Worm (Caenorhabditis elegans) whole organism, early embryonic: Measurements from ENCODE around the gene dcaf-1.

Source experiments
- B0310.2 ChIP-seq: sonication (generic microtip); optimal IDR thresholded peaks from 2 replicates; lab custom pipeline; 2016; ENCODE audit warnings: mild to moderate bottlenecking, missing genetic modification characterization, missing compliant biosample characterization
- F13C5.2 ChIP-seq: sonication (generic microtip); optimal IDR thresholded peaks from 2 replicates; lab custom pipeline; 2017; ENCODE audit warnings: mild to moderate bottlenecking, missing genetic modification characterization, inconsistent platforms, missing compliant biosample characterization
- aly-1 ChIP-seq: sonication (generic microtip); optimal IDR thresholded peaks from 2 replicates; lab custom pipeline; 2016; ENCODE audit warnings: missing genetic modification characterization, missing compliant biosample characterization
- ama-1 ChIP-seq: fragments of 150-350 bp; optimal IDR thresholded peaks from 2 replicates; lab custom pipeline; 2014
- ceh-13 ChIP-seq: fragments of 200-800 bp; sonication (Bioruptor generic); optimal IDR thresholded peaks from 2 replicates; lab custom pipeline; 2018; ENCODE audit warnings: mild to moderate bottlenecking, missing genetic modification characterization, missing compliant biosample characterization
- ceh-36 ChIP-seq: sonication (generic microtip); optimal IDR thresholded peaks from 2 replicates; lab custom pipeline; 2016; ENCODE audit warnings: missing genetic modification characterization, inconsistent platforms, missing compliant biosample characterization
- ets-7 ChIP-seq: sonication (generic microtip); optimal IDR thresholded peaks from 2 replicates; lab custom pipeline; 2016; ENCODE audit warnings: missing genotype, missing genetic modification characterization, missing compliant biosample characterization
- flt-1 ChIP-seq: fragments of 200-800 bp; sonication (Bioruptor generic); IDR thresholded peaks from 2 replicates; pipeline ENCODE4 v1.3.6; 2022; ENCODE audit warnings: missing genetic modification characterization, missing compliant biosample characterization
- hmg-4 ChIP-seq: fragments of 200-800 bp; sonication (Bioruptor generic); optimal IDR thresholded peaks from 2 replicates; lab custom pipeline; 2018; ENCODE audit warnings: mild to moderate bottlenecking, missing genetic modification characterization, missing compliant biosample characterization
- scrt-1 ChIP-seq: fragments of 200-800 bp; sonication (Bioruptor generic); IDR thresholded peaks from 2 replicates; pipeline ENCODE4 v1.3.6; 2022; ENCODE audit warnings: missing genetic modification characterization, missing compliant biosample characterization
- sea-1 ChIP-seq: fragments of 200-800 bp; sonication (Bioruptor generic); conservative IDR thresholded peaks from 2 replicates; pipeline ENCODE4 v1.3.6; 2022; ENCODE audit warnings: missing genetic modification characterization, missing compliant biosample characterization
- tbx-37 ChIP-seq: fragments of 200-800 bp; sonication (Bioruptor generic); conservative IDR thresholded peaks from 2 replicates; pipeline ENCODE4 v1.3.6; 2022; ENCODE audit warnings: missing genetic modification reagents, missing genetic modification characterization, missing compliant biosample characterization
- tra-4 ChIP-seq: sonication (generic microtip); optimal IDR thresholded peaks from 2 replicates; lab custom pipeline; 2017; ENCODE audit warnings: missing genetic modification characterization, missing compliant biosample characterization

ce11 chrIV:9676535-9676934, 30.0 kb downstream of the dcaf-1 start:
- TF ChIP-seq tbx-37 (GFP tag; lab: Robert Waterston, UW) (no peak), ama-1 (lab: Kevin White, UChicago) (no peak), tra-4 (tag; lab: Kevin White, UChicago) (no peak), flt-1 (GFP tag; lab: Robert Waterston, UW) (no peak), F13C5.2 (tag; lab: Kevin White, UChicago) (no peak), ets-7 (tag; lab: Kevin White, UChicago) (no peak), B0310.2 (no peak), hmg-4 (GFP tag; lab: Kevin White, UChicago) (no peak), ceh-13 (GFP tag; lab: Kevin White, UChicago) (no peak), sea-1 (no peak), scrt-1 (GFP tag; lab: Robert Waterston, UW) (no peak), aly-1 (tag; lab: Kevin White, UChicago) (no peak), ceh-36 (tag; lab: Kevin White, UChicago) (no peak)
